Worm (Caenorhabditis elegans): ENCODE data around the gene erfa-3.

ce11 chrV:11156589-11156988, 43.7 kb upstream of the erfa-3 start:
- TF ChIP-seq ceh-48 (tag; optimal IDR thresholded peaks at IDR 0.05), result no peak
- no peak for TF ChIP-seq tbx-7 (tag; optimal IDR thresholded peaks at IDR 0.05)
- no peak for TF ChIP-seq ceh-18 (tag; optimal IDR thresholded peaks at IDR 0.05)
- no peak for TF ChIP-seq nhr-11 (tag; optimal IDR thresholded peaks at IDR 0.05)
- TF ChIP-seq lin-11 (tag; optimal IDR thresholded peaks at IDR 0.05), result no peak
- TF ChIP-seq elt-2 (tag; optimal IDR thresholded peaks at IDR 0.05), result no peak
- no peak for TF ChIP-seq unc-42 (tag; optimal IDR thresholded peaks at IDR 0.05)
- TF ChIP-seq ahr-1 (tag; optimal IDR thresholded peaks at IDR 0.05), result no peak
